Worm (Caenorhabditis elegans): ENCODE results near the gene srh-206.
A peak's percentile ranks its signal among the peaks of the same experiment; 100 is the strongest.

The srh-206 gene

DNA sequence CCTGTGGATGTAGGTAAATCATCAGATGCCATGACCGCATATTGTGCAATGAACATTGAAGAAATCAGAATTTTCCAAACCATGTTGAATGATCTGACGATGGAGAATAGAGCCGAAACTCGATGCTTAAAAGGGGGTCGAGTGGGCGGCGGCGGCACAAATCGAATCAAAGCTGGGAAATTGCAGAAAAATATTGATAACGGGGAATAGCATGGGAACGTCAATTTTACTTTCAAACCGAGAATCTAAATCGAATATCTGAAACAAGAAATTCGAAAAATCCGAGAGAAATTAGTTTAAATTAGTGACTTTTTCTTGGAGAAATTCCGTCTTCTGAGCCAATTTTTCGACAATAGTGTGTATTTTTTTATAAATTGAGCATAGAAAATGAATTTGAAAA lies 38.6 kb downstream of the srh-206 start, which contains the start of gene F09C6.10:
Gene F09C6.10 (minus strand): TSS at position 101 of the 400 bp plus-strand sequence.
- no peak for TF ChIP-seq ttx-3 (tag; optimal IDR thresholded peaks at IDR 0.05)
- TF ChIP-seq T23F11.4 (GFP tag; optimal IDR thresholded peaks at IDR 0.05) = no peak
- no peak for TF ChIP-seq pros-1 (tag; optimal IDR thresholded peaks at IDR 0.05)
- TF ChIP-seq dve-1 (tag; optimal IDR thresholded peaks at IDR 0.05) = no peak
- no peak for TF ChIP-seq pha-4 (tag; optimal IDR thresholded peaks at IDR 0.05)
- TF ChIP-seq ceh-24 (tag; optimal IDR thresholded peaks at IDR 0.05) = no peak
- no peak for TF ChIP-seq fkh-10 (GFP tag; optimal IDR thresholded peaks at IDR 0.05)
- TF ChIP-seq gmeb-2 (tag; optimal IDR thresholded peaks at IDR 0.05) = no peak
- TF ChIP-seq pha-2 (tag; optimal IDR thresholded peaks at IDR 0.05) = no peak
- TF ChIP-seq ets-4 (tag; optimal IDR thresholded peaks at IDR 0.05) = no peak
- no peak for TF ChIP-seq ceh-34 (tag; optimal IDR thresholded peaks at IDR 0.05)
- TF ChIP-seq lin-11 (tag; optimal IDR thresholded peaks at IDR 0.05) = no peak
- no peak for TF ChIP-seq hlh-13 (GFP tag; optimal IDR thresholded peaks at IDR 0.05)
- TF ChIP-seq hlh-15 (tag; optimal IDR thresholded peaks at IDR 0.05) = no peak
- TF ChIP-seq syd-9 (tag; optimal IDR thresholded peaks at IDR 0.05) = no peak

- no peak for TF ChIP-seq syd-9 (tag; optimal IDR thresholded peaks at IDR 0.05)
- no peak for TF ChIP-seq ref-2 (tag; optimal IDR thresholded peaks at IDR 0.05)
- TF ChIP-seq rnt-1 (tag; optimal IDR thresholded peaks at IDR 0.05) = no peak
- TF ChIP-seq mec-3 (tag; optimal IDR thresholded peaks at IDR 0.05; ENCODE audit: borderline replicate concordance) = no peak
- TF ChIP-seq che-1 (tag; optimal IDR thresholded peaks at IDR 0.05) = no peak
- no peak for TF ChIP-seq ama-1 (optimal IDR thresholded peaks at IDR 0.05)
- TF ChIP-seq pha-4 (tag; optimal IDR thresholded peaks at IDR 0.05) = no peak
Observed at ce11 chrV:16911934-16912333, 42.7 kb downstream of the srh-206 start, which contains the start of gene nhr-116. TSS of gene nhr-116 (plus strand) at chrV:16912234.

- TF ChIP-seq npax-4 (tag; optimal IDR thresholded peaks at IDR 0.05) (no peak), ceh-48 (tag; optimal IDR thresholded peaks at IDR 0.05) (no peak), hlh-30 (tag; optimal IDR thresholded peaks at IDR 0.05; ENCODE audit: insufficient read depth) (no peak), elt-2 (tag; optimal IDR thresholded peaks at IDR 0.05) (peak; percentile 14), pha-4 (tag; optimal IDR thresholded peaks at IDR 0.05) (no peak)
Observed at ce11 chrV:16911294-16911693, 43.4 kb downstream of the srh-206 start.

DNA sequence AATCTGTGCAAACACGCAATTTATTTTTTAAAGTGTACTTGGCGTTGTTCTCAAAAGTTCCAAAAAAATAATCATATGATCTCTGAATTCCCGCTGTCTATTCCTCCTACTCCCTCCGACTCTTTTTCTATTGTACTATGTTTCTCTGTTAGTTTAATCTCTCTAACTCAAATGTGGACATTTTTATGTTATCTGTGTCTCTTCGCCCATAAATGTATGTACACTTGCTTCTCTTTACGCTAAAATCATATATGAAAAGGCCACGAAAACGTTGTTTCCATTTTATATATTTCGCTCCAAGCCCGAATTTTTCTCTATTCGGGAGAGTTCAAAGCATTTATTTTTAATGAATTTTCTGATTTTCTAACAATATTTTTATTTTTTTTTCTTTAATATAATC lies 43.8 kb downstream of the srh-206 start:
- no peak for TF ChIP-seq ceh-45 (GFP tag; IDR thresholded peaks at IDR 0.05)
- TF ChIP-seq pros-1 (tag; optimal IDR thresholded peaks at IDR 0.05) = no peak
- no peak for TF ChIP-seq K02D7.2 (tag; optimal IDR thresholded peaks at IDR 0.05)
- no peak for TF ChIP-seq mec-3 (tag; optimal IDR thresholded peaks at IDR 0.05; ENCODE audit: borderline replicate concordance)
- no peak for TF ChIP-seq tbx-7 (tag; optimal IDR thresholded peaks at IDR 0.05)
- TF ChIP-seq dve-1 (tag; optimal IDR thresholded peaks at IDR 0.05) = no peak
- TF ChIP-seq ahr-1 (tag; optimal IDR thresholded peaks at IDR 0.05) = no peak
- no peak for TF ChIP-seq sox-4 (tag; optimal IDR thresholded peaks at IDR 0.05)
- no peak for TF ChIP-seq unc-3 (GFP tag; conservative IDR thresholded peaks at IDR 0.05)
- TF ChIP-seq unc-3 (tag; optimal IDR thresholded peaks at IDR 0.05) = no peak
- TF ChIP-seq ceh-24 (tag; optimal IDR thresholded peaks at IDR 0.05) = no peak
- no peak for TF ChIP-seq elt-4 (tag; optimal IDR thresholded peaks at IDR 0.05)
- no peak for TF ChIP-seq ceh-18 (tag; optimal IDR thresholded peaks at IDR 0.05)
- no peak for TF ChIP-seq hlh-15 (tag; optimal IDR thresholded peaks at IDR 0.05)
- TF ChIP-seq F13H6.1 (tag; optimal IDR thresholded peaks at IDR 0.05) = no peak
- TF ChIP-seq pat-9 (tag; optimal IDR thresholded peaks at IDR 0.05) = no peak
- no peak for TF ChIP-seq nfya-1 (tag; optimal IDR thresholded peaks at IDR 0.05)

- TF ChIP-seq dve-1 (tag; optimal IDR thresholded peaks at IDR 0.05) (no peak), ama-1 (optimal IDR thresholded peaks at IDR 0.05) (no peak), C08G9.2 (tag; optimal IDR thresholded peaks at IDR 0.05) (no peak), zip-5 (tag; optimal IDR thresholded peaks at IDR 0.05) (no peak), ttx-3 (tag; optimal IDR thresholded peaks at IDR 0.05) (no peak), ceh-2 (tag; optimal IDR thresholded peaks at IDR 0.05) (no peak), ceh-30 (tag; optimal IDR thresholded peaks at IDR 0.05) (no peak), syd-9 (tag; optimal IDR thresholded peaks at IDR 0.05) (no peak), pha-4 (tag; optimal IDR thresholded peaks at IDR 0.05) (no peak), ceh-48 (tag; optimal IDR thresholded peaks at IDR 0.05) (no peak), eyg-1 (tag; optimal IDR thresholded peaks at IDR 0.05) (no peak), pax-1 (tag; optimal IDR thresholded peaks at IDR 0.05) (no peak), ceh-14 (tag; optimal IDR thresholded peaks at IDR 0.05) (no peak)
Observed at ce11 chrV:16909871-16910270, 44.8 kb downstream of the srh-206 start, which contains the start of gene F09C6.16. TSS of gene F09C6.16 (minus strand) at chrV:16909971.
